Worm (Caenorhabditis elegans) whole organism, early embryonic: ENCODE results near the gene Y15E3A.4.

Source experiments
- scrt-1 ChIP-seq: fragments of 200-800 bp; sonication (Bioruptor generic); IDR thresholded peaks from 2 replicates; pipeline ENCODE4 v1.3.6; 2022; ENCODE audit warnings: missing genetic modification characterization, missing compliant biosample characterization
- tbx-11 ChIP-seq: fragments of 200-800 bp; sonication (Bioruptor generic); IDR thresholded peaks from 2 replicates; pipeline ENCODE4 v1.3.6; 2022; ENCODE audit warnings: missing genetic modification characterization, missing compliant biosample characterization
- tra-4 ChIP-seq: sonication (generic microtip); optimal IDR thresholded peaks from 2 replicates; lab custom pipeline; 2017; ENCODE audit warnings: missing genetic modification characterization, missing compliant biosample characterization

DNA sequence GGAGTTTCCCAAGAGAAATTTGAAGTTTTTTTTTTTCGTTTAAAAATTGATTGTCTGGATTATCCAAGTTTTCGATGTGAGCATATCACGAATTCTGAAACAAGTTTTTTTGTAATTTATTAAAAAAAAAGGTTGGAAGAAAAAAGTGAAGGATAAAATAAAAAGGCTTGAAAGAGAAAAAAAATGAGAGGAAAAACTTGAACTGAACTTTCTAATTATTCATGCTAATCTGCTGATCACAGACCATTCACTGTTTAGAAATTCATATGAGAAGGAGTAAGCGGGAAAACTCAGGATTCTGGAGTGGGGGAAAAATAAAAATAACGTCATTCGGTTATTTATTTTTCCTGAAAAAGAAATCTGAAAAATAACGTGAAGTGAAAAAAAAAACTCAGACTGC lies 47.0 kb downstream of the Y15E3A.4 start, which contains the start of gene svh-5:
- no peak for TF ChIP-seq scrt-1 (GFP tag; lab: Robert Waterston, UW)
- no peak for TF ChIP-seq tra-4 (tag; lab: Kevin White, UChicago)
- no peak for TF ChIP-seq tbx-11 (GFP tag; lab: Robert Waterston, UW)
